Worm (Caenorhabditis elegans) whole organism, L4 larva: ENCODE data around the gene acc-1.
A peak's percentile ranks its signal among the peaks of the same experiment; 100 is the strongest.

Experiments used
- F49E8.2 ChIP-seq: sonication (generic microtip); optimal IDR thresholded peaks from 2 replicates; lab custom pipeline; 2016; ENCODE audit warnings: missing compliant biosample characterization, mild to moderate bottlenecking, missing genetic modification characterization, borderline replicate concordance
- mdl-1 ChIP-seq, 2 experiments: fragments of 150-350 bp in 1 of 2; sonication (generic microtip) in 1 of 2; optimal IDR thresholded peaks; 2 replicates each; lab custom pipeline; 2014 to 2017; ENCODE audit warnings: missing biosample characterization in 2 of 2, missing genetic modification characterization in 2 of 2
- nhr-28 ChIP-seq: fragments of 150-350 bp; optimal IDR thresholded peaks from 2 replicates; lab custom pipeline; 2014; ENCODE audit warnings: missing biosample characterization, missing genetic modification characterization
- set-16 ChIP-seq: fragments of 200-800 bp; sonication (Bioruptor generic); IDR thresholded peaks from 2 replicates; pipeline ENCODE4 v1.3.6; 2022; ENCODE audit warnings: missing genetic modification reagents, missing genetic modification characterization, missing compliant biosample characterization
- zfp-3 ChIP-seq: fragments of 200-800 bp; sonication (Bioruptor generic); conservative IDR thresholded peaks from 2 replicates; pipeline ENCODE4 v1.3.6; 2022; ENCODE audit warnings: missing genetic modification reagents, missing genetic modification characterization, missing compliant biosample characterization

ce11 chrIV:9672434-9672833, 14.6 kb downstream of the acc-1 start:
- no peak for TF ChIP-seq set-16 (GFP tag; lab: Robert Waterston, UW)
- TF ChIP-seq zfp-3 (GFP tag; lab: Robert Waterston, UW) = no peak
- TF ChIP-seq mdl-1 (tag; optimal IDR thresholded peaks at IDR 0.05; lab: Kevin White, UChicago) = peak in 1 of 2 experiments; percentile 80
- TF ChIP-seq F49E8.2 (tag; lab: Kevin White, UChicago) = no peak
- TF ChIP-seq nhr-28 = peak; percentile 82
